Worm (Caenorhabditis elegans): Measurements from ENCODE around the gene fbxa-37.

DNA sequence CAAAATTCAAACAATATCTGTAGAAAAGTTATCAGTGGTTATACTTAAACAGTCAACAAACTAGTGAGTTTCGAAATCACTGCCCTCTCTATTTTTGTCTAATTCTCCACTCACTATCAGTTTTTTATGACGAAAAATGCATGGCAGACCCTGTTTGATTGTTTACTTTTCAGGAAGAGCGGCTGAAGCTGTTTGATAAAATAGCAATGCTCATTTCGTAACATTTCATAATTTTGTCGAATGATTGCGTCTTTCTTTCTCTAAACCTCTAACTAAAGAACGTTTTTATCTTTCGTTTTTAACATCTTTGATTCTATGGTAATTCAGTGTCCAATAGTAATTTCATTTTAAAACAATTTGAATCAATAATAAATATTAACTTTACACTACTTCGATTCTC, 5.6 kb upstream of the fbxa-37 start:
- TF ChIP-seq aly-1 (tag; optimal IDR thresholded peaks at IDR 0.05) = no peak
- TF ChIP-seq F13C5.2 (tag; optimal IDR thresholded peaks at IDR 0.05) = no peak
- TF ChIP-seq pes-1 (GFP tag; IDR thresholded peaks at IDR 0.05) = no peak
- no peak for TF ChIP-seq ama-1 (optimal IDR thresholded peaks at IDR 0.05)
- TF ChIP-seq ets-7 (tag; optimal IDR thresholded peaks at IDR 0.05) = no peak
- no peak for TF ChIP-seq B0310.2 (tag; optimal IDR thresholded peaks at IDR 0.05)
- TF ChIP-seq tbx-37 (GFP tag; conservative IDR thresholded peaks at IDR 0.05) = no peak
- no peak for TF ChIP-seq sea-1 (GFP tag; conservative IDR thresholded peaks at IDR 0.05)
